Fruit fly (Drosophila melanogaster) whole organism: ENCODE measurements around the gene CG5172.

ENCODE experiments used
- CG8478 ChIP-seq: fragments of >200 bp; optimal IDR thresholded peaks from 2 replicates; lab custom pipeline; 2018; ENCODE audit warnings: inconsistent platforms
- Dll ChIP-seq: fragments of >200 bp; optimal IDR thresholded peaks from 2 replicates; lab custom pipeline; 2017
- EcR ChIP-seq, 2 experiments: fragments of >200 bp; optimal IDR thresholded peaks; 2 replicates each; lab custom pipeline; 2017; ENCODE audit warnings: missing biosample characterization in 2 of 2, missing genetic modification characterization in 2 of 2, missing genetic modification reagents in 2 of 2
- pan ChIP-seq: fragments of >200 bp; optimal IDR thresholded peaks from 2 replicates; lab custom pipeline; 2017
- psq ChIP-seq: fragments of >200 bp; optimal IDR thresholded peaks from 2 replicates; lab custom pipeline; 2017
- usp ChIP-seq: fragments of >200 bp; optimal IDR thresholded peaks from 2 replicates; lab custom pipeline; 2017; ENCODE audit warnings: missing biosample characterization, missing genetic modification characterization, mixed read lengths

DNA sequence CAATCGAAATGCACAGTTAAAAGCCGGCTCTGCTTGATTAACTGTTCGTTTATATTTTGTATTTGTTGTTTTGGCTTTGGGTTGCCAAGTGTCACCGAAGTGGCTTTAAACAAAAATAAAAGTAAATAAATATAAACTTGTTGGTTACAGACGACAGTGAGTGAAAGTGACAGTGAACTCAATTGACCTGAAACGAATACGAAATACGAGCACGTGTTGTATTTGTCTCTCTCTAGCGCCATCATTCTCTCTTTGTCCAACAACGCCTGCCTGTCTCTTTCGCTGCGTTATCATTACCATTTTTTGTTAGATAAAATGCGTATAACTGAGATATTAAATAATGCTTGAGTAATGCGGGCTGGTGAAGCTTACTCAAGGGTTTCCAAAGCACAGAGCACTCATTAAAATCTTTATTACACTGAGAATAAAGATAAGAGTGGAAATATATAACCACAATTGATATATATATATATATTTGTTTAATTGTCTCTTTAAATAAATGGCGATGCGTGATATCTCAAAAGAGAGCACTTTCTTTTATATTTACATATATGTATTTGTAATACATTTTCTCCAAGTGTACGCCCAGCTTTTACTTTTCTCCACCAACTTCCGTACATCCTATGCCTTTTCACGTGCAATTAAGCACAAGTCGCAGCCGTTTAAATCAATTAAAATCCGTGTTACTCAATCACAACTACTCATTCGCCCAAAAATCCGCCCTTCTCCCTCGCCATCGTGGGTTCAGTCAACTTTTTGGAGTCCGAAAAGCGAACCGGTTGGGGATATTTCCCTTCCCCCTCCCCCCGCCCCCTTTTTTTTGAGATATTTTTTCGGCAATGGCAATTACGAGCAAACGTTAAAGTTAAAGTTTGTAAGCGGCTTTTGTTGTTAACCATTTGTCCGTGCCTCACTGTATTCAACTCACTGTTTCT, 39.7 kb upstream of the CG5172 start:
- TF ChIP-seq pan (lab: Kevin White, UChicago) (no peak), psq (lab: Kevin White, UChicago) (no peak), usp (GFP tag; lab: Kevin White, UChicago) (no peak), EcR (GFP tag; optimal IDR thresholded peaks at IDR 0.05; lab: Kevin White, UChicago) (no peak), CG8478 (lab: Kevin White, UChicago) (no peak), Dll (lab: Kevin White, UChicago) (no peak)
